Worm (Caenorhabditis elegans): Measurements from ENCODE around the gene Y39G8B.13.

Gene Y39G8B.13

DNA sequence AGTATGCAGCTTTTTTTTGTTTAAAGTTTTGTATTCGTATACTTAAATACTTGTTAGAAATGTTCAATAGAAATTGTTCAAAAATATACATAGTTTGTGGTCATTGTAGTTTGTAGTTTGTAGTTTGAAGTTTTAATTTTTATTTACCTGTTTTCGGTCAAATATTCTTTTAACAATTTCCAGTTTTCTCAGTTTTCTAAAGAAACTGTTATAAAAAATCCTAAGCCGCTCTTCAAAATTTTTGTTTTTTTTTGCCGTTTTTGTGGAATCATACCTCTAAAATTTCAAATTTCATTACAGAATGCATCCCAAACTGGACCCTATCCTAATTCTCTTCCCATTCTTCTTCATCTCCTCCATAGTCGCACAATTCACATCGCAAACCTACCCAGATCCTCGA lies 23.4 kb upstream of the Y39G8B.13 start, which contains the start of gene F01D5.6:
F01D5.6 (plus strand) TSS at position 301 of the 400 bp plus-strand sequence.
- no peak for TF ChIP-seq dsc-1 (tag; optimal IDR thresholded peaks at IDR 0.05)
- no peak for TF ChIP-seq aha-1 (tag; optimal IDR thresholded peaks at IDR 0.05)
- no peak for TF ChIP-seq ceh-63 (GFP tag; optimal IDR thresholded peaks at IDR 0.05)
- no peak for TF ChIP-seq tlp-1 (tag; optimal IDR thresholded peaks at IDR 0.05)
- no peak for TF ChIP-seq swsn-7 (tag; optimal IDR thresholded peaks at IDR 0.05)
- TF ChIP-seq C04F5.9 (tag; optimal IDR thresholded peaks at IDR 0.05), result no peak
- no peak for TF ChIP-seq unc-86 (tag; optimal IDR thresholded peaks at IDR 0.05)
- TF ChIP-seq fkh-8 (tag; optimal IDR thresholded peaks at IDR 0.05), result no peak
- no peak for TF ChIP-seq nhr-85 (tag)
- TF ChIP-seq sptf-1 (tag; optimal IDR thresholded peaks at IDR 0.05), result no peak
- TF ChIP-seq nhr-77 (tag; optimal IDR thresholded peaks at IDR 0.05), result no peak
- no peak for TF ChIP-seq elt-3 (tag; optimal IDR thresholded peaks at IDR 0.05)
- TF ChIP-seq lin-15B (tag; optimal IDR thresholded peaks at IDR 0.05), result no peak

DNA sequence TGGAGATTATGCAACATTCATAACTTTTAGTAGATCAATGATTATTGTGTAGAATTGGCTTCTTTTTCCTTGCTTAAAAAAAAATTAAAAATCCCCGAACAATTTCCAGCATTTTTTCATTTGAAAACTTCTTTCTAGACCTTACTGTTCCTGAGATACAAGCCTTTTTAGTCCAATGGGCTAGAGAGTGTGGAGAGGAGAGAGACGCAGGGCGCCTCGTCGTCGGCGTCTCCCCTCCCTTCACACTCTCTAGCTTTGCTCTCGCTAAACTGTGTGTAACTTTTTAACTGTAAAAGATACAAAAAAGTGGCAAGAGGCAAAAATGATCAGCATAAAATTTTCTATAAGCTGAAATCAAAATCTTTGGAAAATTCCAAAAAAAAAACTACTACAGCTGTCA lies 22.3 kb upstream of the Y39G8B.13 start:
- TF ChIP-seq efl-1 (optimal IDR thresholded peaks at IDR 0.05), result no peak
- peak in 1 of 2 experiments; percentile 75 for TF ChIP-seq efl-1 (GFP tag; optimal IDR thresholded peaks at IDR 0.05 in 1 of 2)
- TF ChIP-seq ama-1 (optimal IDR thresholded peaks at IDR 0.05), result no peak

DNA sequence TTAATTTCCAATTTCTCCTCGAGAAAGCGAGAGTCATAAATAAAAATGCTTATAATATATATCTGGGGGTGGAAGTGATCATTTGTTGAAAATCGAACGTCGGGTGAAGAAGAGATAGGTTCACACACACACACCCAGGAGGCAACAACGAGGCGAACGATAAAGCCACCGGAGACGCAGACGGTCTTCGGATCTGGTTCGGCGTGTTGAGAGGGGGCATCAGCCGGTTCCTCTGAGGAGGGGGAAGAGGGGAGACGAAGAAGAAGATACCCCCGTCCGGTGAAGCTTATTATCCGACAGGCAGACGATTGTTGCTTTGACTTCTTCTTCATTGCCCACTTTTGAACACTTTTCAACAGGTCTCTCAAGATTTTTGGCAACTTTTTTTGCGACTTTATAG lies 21.9 kb upstream of the Y39G8B.13 start:
- TF ChIP-seq blmp-1 (tag; optimal IDR thresholded peaks at IDR 0.05), result peak; percentile 44
- no peak for TF ChIP-seq elt-2 (tag; optimal IDR thresholded peaks at IDR 0.05)

DNA sequence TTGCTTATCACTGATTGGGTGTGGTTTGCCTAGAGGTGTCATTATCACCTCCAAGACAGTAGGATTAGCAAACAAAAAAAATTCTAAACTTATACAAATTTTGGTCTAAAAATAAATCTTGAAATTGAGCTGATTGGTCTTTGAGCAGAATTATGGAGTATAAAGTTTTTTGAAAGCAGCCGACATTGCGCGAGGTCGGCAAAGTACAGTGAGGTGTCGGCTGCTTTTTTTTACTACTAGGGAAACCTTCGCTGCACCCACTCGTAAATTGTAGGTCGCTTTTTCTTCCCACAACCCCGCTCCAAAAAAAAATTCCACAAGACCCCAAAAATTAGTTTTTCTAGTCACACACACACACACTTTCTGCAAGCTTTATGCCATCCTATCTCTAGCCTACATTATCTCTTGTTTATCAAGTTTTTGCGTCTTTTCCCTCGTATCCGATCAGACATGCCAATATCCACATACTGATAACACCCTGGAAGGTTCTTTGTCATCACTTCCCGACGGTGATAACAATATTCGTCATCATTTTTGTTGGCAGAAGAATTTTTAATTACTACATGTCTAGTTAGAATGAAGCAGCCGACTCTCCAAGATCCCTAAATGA lies 21.1 kb upstream of the Y39G8B.13 start:
- TF ChIP-seq snpc-4 (tag; optimal IDR thresholded peaks at IDR 0.05) (peak; percentile 76), nhr-84 (tag; optimal IDR thresholded peaks at IDR 0.05) (no peak), dpl-1 (GFP tag; optimal IDR thresholded peaks at IDR 0.05) (no peak), blmp-1 (tag; optimal IDR thresholded peaks at IDR 0.05) (peak; percentile 15), efl-1 (optimal IDR thresholded peaks at IDR 0.05) (no peak), efl-1 (GFP tag; optimal IDR thresholded peaks at IDR 0.05 in 1 of 2) (peak in 1 of 2 experiments; percentile 74), Y116A8C.19 (tag; optimal IDR thresholded peaks at IDR 0.05; ENCODE audit: borderline replicate concordance) (no peak), unc-30 (tag; optimal IDR thresholded peaks at IDR 0.05) (no peak), nhr-28 (tag; optimal IDR thresholded peaks at IDR 0.05) (no peak), zag-1 (tag; optimal IDR thresholded peaks at IDR 0.05) (no peak), hpl-2 (GFP tag; optimal IDR thresholded peaks at IDR 0.05) (no peak), snu-23 (GFP tag; optimal IDR thresholded peaks at IDR 0.05) (no peak)

DNA sequence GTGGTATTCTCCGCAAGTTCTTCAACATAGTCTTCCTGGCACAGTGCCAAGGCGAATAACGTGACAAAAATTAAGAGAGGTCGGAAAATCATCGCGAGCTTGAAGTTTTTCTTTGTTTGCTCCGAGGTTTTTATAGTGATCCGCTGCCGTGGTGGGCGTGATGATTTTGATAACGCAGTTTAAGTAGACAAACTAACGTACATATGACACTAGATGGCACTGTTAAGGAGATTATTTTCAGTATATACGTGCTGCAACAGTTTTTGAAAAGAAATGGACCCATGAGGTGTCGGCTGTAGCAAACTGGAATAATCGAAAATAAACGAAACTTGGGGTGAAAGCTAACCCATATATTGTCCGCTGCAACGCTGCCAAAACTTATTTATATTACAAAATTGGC lies 19.4 kb upstream of the Y39G8B.13 start, which contains the start of gene F01D5.5:
F01D5.5 (minus strand) TSS at position 101 of the 400 bp plus-strand sequence.
- TF ChIP-seq elt-2 (tag; optimal IDR thresholded peaks at IDR 0.05) (peak; percentile 55), aha-1 (tag; optimal IDR thresholded peaks at IDR 0.05) (no peak)

DNA sequence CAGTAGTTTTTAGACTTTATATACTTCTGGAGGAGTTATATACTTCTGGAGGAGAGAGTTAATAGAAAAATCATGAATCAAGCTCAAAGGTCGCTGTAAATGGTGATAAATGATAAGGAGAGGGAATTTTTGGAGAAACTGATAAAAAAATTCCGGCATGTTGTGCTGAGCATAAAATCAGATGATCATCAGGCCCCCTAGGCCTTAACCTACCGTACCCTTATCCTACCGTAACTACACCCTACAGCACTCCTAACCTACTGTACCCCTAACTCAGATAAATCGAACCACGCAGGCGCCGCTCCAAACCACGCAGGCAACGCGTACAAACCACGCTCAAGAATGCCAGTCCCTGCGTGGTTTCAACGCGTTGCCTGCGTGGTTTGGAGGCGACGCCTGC lies 17.2 kb upstream of the Y39G8B.13 start, which contains the start of gene F01D5.3:
F01D5.3 (minus strand) TSS at position 101 of the 400 bp plus-strand sequence.
- peak; percentile 21 for TF ChIP-seq elt-2 (tag; optimal IDR thresholded peaks at IDR 0.05)

DNA sequence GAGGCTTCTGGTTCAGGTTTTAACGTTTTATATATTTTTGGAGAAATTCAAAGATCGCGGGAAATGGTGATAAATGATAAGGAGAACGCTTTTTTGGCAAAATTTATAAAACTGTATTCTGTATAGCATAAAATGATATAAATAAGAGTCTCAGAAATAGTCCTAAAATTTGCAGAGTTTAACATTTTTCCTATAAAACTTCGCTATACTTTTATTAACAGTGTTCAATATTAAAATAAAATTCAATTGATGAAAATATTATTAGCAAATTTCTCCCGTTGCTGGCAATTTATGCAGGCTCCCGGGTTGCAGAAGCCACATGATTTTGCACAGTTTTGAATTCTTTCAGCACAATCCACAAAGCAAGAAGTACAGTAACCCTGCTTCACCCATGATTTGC lies 16.1 kb upstream of the Y39G8B.13 start, which contains the start of gene F01D5.2:
F01D5.2 (minus strand) TSS at position 101 of the 400 bp plus-strand sequence.
- no peak for TF ChIP-seq fos-1 (tag; optimal IDR thresholded peaks at IDR 0.05)
- TF ChIP-seq elt-2 (tag; optimal IDR thresholded peaks at IDR 0.05), result no peak
- TF ChIP-seq nhr-12 (tag; optimal IDR thresholded peaks at IDR 0.05), result no peak
- TF ChIP-seq skn-1 (tag; optimal IDR thresholded peaks at IDR 0.05), result no peak
